Fruit fly (Drosophila melanogaster) whole organism, prepupa: ENCODE measurements around the gene CG9500.
A peak's percentile ranks its signal among the peaks of the same experiment; 100 is the strongest.

ENCODE experiments used
- Blimp-1 ChIP-seq: fragments of 200-800 bp; sonication (Bioruptor generic); optimal IDR thresholded peaks from 3 replicates; lab custom pipeline; 2017; ENCODE audit warnings: missing biosample characterization, missing genetic modification characterization, mild to moderate bottlenecking, moderate library complexity, missing genetic modification reagents
- CG10631 ChIP-seq: fragments of 200-800 bp; sonication (Bioruptor generic); optimal IDR thresholded peaks from 2 replicates; lab custom pipeline; 2016; ENCODE audit warnings: missing biosample characterization, missing genetic modification characterization
- CG10669 ChIP-seq: fragments of 200-800 bp; sonication (Bioruptor generic); optimal IDR thresholded peaks from 3 replicates; lab custom pipeline; 2018; ENCODE audit warnings: missing biosample characterization, mild to moderate bottlenecking, missing genetic modification characterization, moderate library complexity
- CG11294 ChIP-seq: fragments of 200-800 bp; sonication (Bioruptor generic); IDR thresholded peaks from 2 replicates; pipeline ENCODE4 v1.3.6; 2022; ENCODE audit warnings: missing biosample characterization, missing genetic modification characterization
- CG11762 ChIP-seq: fragments of 200-800 bp; sonication (Bioruptor generic); optimal IDR thresholded peaks from 3 replicates; lab custom pipeline; 2016; ENCODE audit warnings: missing biosample characterization, missing genetic modification characterization; ENCODE audit not compliant: insufficient read depth
- CG11902 ChIP-seq: fragments of 200-800 bp; sonication (Bioruptor generic); optimal IDR thresholded peaks from 3 replicates; lab custom pipeline; 2016; ENCODE audit warnings: missing biosample characterization, missing genetic modification characterization
- CG15336 ChIP-seq: fragments of 200-800 bp; sonication (Bioruptor generic); IDR thresholded peaks from 2 replicates; pipeline ENCODE4 v1.3.6; 2022; ENCODE audit warnings: missing biosample characterization, missing genetic modification characterization
- CG1621 ChIP-seq: fragments of 200-800 bp; sonication (Bioruptor generic); optimal IDR thresholded peaks from 3 replicates; lab custom pipeline; 2018; ENCODE audit warnings: missing biosample characterization, mild to moderate bottlenecking, missing genetic modification characterization
- CG31627 ChIP-seq: fragments of 200-800 bp; sonication (Bioruptor generic); optimal IDR thresholded peaks from 3 replicates; lab custom pipeline; 2016; ENCODE audit warnings: missing biosample characterization, missing genetic modification characterization
- CG34406 ChIP-seq: fragments of 200-800 bp; sonication (Bioruptor generic); optimal IDR thresholded peaks from 3 replicates; lab custom pipeline; 2016; ENCODE audit warnings: missing biosample characterization, missing genetic modification characterization
- CG3919 ChIP-seq: fragments of 200-800 bp; sonication (Bioruptor generic); optimal IDR thresholded peaks from 3 replicates; lab custom pipeline; 2016; ENCODE audit warnings: missing biosample characterization, missing genetic modification characterization
- CG4318 ChIP-seq: fragments of 200-800 bp; sonication (Bioruptor generic); optimal IDR thresholded peaks from 3 replicates; lab custom pipeline; 2017; ENCODE audit warnings: missing biosample characterization, mild to moderate bottlenecking, missing genetic modification characterization
- CG6163 ChIP-seq: fragments of 200-800 bp; sonication (Bioruptor generic); IDR thresholded peaks from 3 replicates; pipeline ENCODE4 v1.3.6; 2022; ENCODE audit warnings: missing biosample characterization, missing genetic modification characterization
- CG6792 ChIP-seq: fragments of 200-800 bp; sonication (Bioruptor generic); optimal IDR thresholded peaks from 3 replicates; lab custom pipeline; 2016; ENCODE audit warnings: missing biosample characterization, missing genetic modification characterization
- CG6808 ChIP-seq: fragments of 200-800 bp; sonication (Bioruptor generic); optimal IDR thresholded peaks from 3 replicates; lab custom pipeline; 2017; ENCODE audit warnings: missing biosample characterization, missing genetic modification characterization, mild to moderate bottlenecking, moderate library complexity, missing genetic modification reagents
- CG6854 ChIP-seq: fragments of 200-800 bp; sonication (Bioruptor generic); optimal IDR thresholded peaks from 2 replicates; lab custom pipeline; 2017; ENCODE audit warnings: missing biosample characterization, mild to moderate bottlenecking, missing genetic modification characterization
- CG7368 ChIP-seq: fragments of 200-800 bp; sonication (Bioruptor generic); optimal IDR thresholded peaks from 3 replicates; lab custom pipeline; 2016; ENCODE audit warnings: missing biosample characterization, missing genetic modification characterization
- CG8119 ChIP-seq: fragments of 200-800 bp; sonication (Bioruptor generic); IDR thresholded peaks from 3 replicates; pipeline ENCODE4 v1.3.6; 2022; ENCODE audit warnings: missing biosample characterization, missing genetic modification characterization
- CG8632 ChIP-seq: fragments of 200-800 bp; sonication (Bioruptor generic); optimal IDR thresholded peaks from 3 replicates; lab custom pipeline; 2016; ENCODE audit warnings: missing biosample characterization, missing genetic modification characterization
- Eip75B ChIP-seq: fragments of 200-800 bp; sonication (Bioruptor generic); optimal IDR thresholded peaks from 3 replicates; lab custom pipeline; 2016; ENCODE audit warnings: missing biosample characterization, missing genetic modification characterization
- Eip78C ChIP-seq: fragments of 200-800 bp; sonication (Bioruptor generic); peaks from one replicate; lab custom pipeline; 2016; ENCODE audit warnings: missing biosample characterization, missing genetic modification characterization
- Eip93F ChIP-seq: fragments of 200-800 bp; sonication (Bioruptor generic); optimal IDR thresholded peaks from 2 replicates; lab custom pipeline; 2016; ENCODE audit warnings: missing biosample characterization, mild to moderate bottlenecking, missing genetic modification characterization
- Ets21C ChIP-seq: fragments of 200-800 bp; sonication (Bioruptor generic); optimal IDR thresholded peaks from 3 replicates; lab custom pipeline; 2016; ENCODE audit warnings: missing biosample characterization, missing genetic modification characterization
- Ets96B ChIP-seq: fragments of 200-800 bp; optimal IDR thresholded peaks from 2 replicates; lab custom pipeline; 2019; ENCODE audit warnings: missing biosample characterization, mild to moderate bottlenecking, missing genetic modification characterization, moderate library complexity
- Gug ChIP-seq: fragments of 200-800 bp; sonication (Bioruptor generic); IDR thresholded peaks from 2 replicates; pipeline ENCODE4 v1.3.6; 2022; ENCODE audit warnings: missing biosample characterization, missing genetic modification characterization
- Met ChIP-seq: fragments of 200-800 bp; sonication (Bioruptor generic); optimal IDR thresholded peaks from 3 replicates; lab custom pipeline; 2016; ENCODE audit warnings: missing biosample characterization, missing genetic modification characterization
- Smox ChIP-seq: fragments of 200-800 bp; sonication (Bioruptor generic); optimal IDR thresholded peaks from 3 replicates; lab custom pipeline; 2016; ENCODE audit warnings: missing biosample characterization, missing genetic modification characterization
- Sox102F ChIP-seq: fragments of 200-800 bp; sonication (Bioruptor generic); optimal IDR thresholded peaks from 2 replicates; lab custom pipeline; 2016; ENCODE audit warnings: missing biosample characterization, mild to moderate bottlenecking, missing genetic modification characterization
- Sox14 ChIP-seq: fragments of 200-800 bp; sonication (Bioruptor generic); optimal IDR thresholded peaks from 3 replicates; lab custom pipeline; 2016; ENCODE audit warnings: missing biosample characterization, missing genetic modification characterization
- Sox15 ChIP-seq: fragments of 200-800 bp; sonication (Bioruptor generic); optimal IDR thresholded peaks from 3 replicates; lab custom pipeline; 2016; ENCODE audit warnings: missing biosample characterization, missing genetic modification characterization
- achi ChIP-seq: fragments of 200-800 bp; sonication (Bioruptor generic); optimal IDR thresholded peaks from 3 replicates; lab custom pipeline; 2016; ENCODE audit warnings: missing biosample characterization, missing genetic modification characterization
- acj6 ChIP-seq: fragments of 200-800 bp; sonication (Bioruptor generic); optimal IDR thresholded peaks from 3 replicates; lab custom pipeline; 2016; ENCODE audit warnings: missing biosample characterization, missing genetic modification characterization
- cyc ChIP-seq: fragments of 200-800 bp; sonication (Bioruptor generic); optimal IDR thresholded peaks from 3 replicates; lab custom pipeline; 2016; ENCODE audit warnings: missing biosample characterization, missing genetic modification characterization
- dac ChIP-seq: fragments of 200-800 bp; sonication (Bioruptor generic); optimal IDR thresholded peaks from 2 replicates; lab custom pipeline; 2017; ENCODE audit warnings: missing biosample characterization, mild to moderate bottlenecking, missing genetic modification characterization
- dsx ChIP-seq: fragments of 200-800 bp; optimal IDR thresholded peaks from 3 replicates; lab custom pipeline; 2019; ENCODE audit warnings: missing biosample characterization, mild to moderate bottlenecking, missing genetic modification characterization, moderate library complexity; ENCODE audit not compliant: poor library complexity, severe bottlenecking
- esn ChIP-seq: fragments of 200-800 bp; sonication (Bioruptor generic); optimal IDR thresholded peaks from 2 replicates; lab custom pipeline; 2016; ENCODE audit warnings: missing biosample characterization, mild to moderate bottlenecking, missing genetic modification characterization, moderate library complexity
- fd59A ChIP-seq: fragments of 200-800 bp; sonication (Bioruptor generic); optimal IDR thresholded peaks from 2 replicates; lab custom pipeline; 2017; ENCODE audit warnings: missing biosample characterization, mild to moderate bottlenecking, missing genetic modification characterization, missing genetic modification reagents
- fd85E ChIP-seq: fragments of 200-800 bp; sonication (Bioruptor generic); optimal IDR thresholded peaks from 3 replicates; lab custom pipeline; 2016; ENCODE audit warnings: missing biosample characterization, missing genetic modification characterization
- fkh ChIP-seq: fragments of 200-800 bp; sonication (Bioruptor generic); optimal IDR thresholded peaks from 3 replicates; lab custom pipeline; 2017; ENCODE audit warnings: missing biosample characterization, mild to moderate bottlenecking, missing genetic modification characterization, moderate library complexity
- lz ChIP-seq: fragments of 200-800 bp; sonication (Bioruptor generic); optimal IDR thresholded peaks from 3 replicates; lab custom pipeline; 2016; ENCODE audit warnings: missing biosample characterization, missing genetic modification characterization
- net ChIP-seq: fragments of 200-800 bp; sonication (Bioruptor generic); optimal IDR thresholded peaks from 3 replicates; lab custom pipeline; 2016; ENCODE audit warnings: missing biosample characterization, missing genetic modification characterization
- pdm3 ChIP-seq: fragments of 200-800 bp; sonication (Bioruptor generic); optimal IDR thresholded peaks from 3 replicates; lab custom pipeline; 2016; ENCODE audit warnings: missing biosample characterization, missing genetic modification characterization
- ss ChIP-seq, 2 experiments: fragments of 200-800 bp; sonication (Bioruptor generic); optimal IDR thresholded peaks; 2 replicates in 1 of 2; 3 replicates in 1 of 2; lab custom pipeline; 2017 to 2018; ENCODE audit warnings: mild to moderate bottlenecking in 2 of 2, missing biosample characterization in 2 of 2, missing genetic modification characterization in 2 of 2, moderate library complexity in 1 of 2
- svp ChIP-seq: fragments of 200-800 bp; sonication (Bioruptor generic); peaks from one replicate; lab custom pipeline; 2016; ENCODE audit warnings: missing biosample characterization, missing genetic modification characterization
- topi ChIP-seq: fragments of 200-800 bp; sonication (Bioruptor generic); optimal IDR thresholded peaks from 3 replicates; lab custom pipeline; 2016; ENCODE audit warnings: missing biosample characterization, missing genetic modification characterization
- vri ChIP-seq: fragments of 200-800 bp; sonication (Bioruptor generic); optimal IDR thresholded peaks from 3 replicates; lab custom pipeline; 2016; ENCODE audit warnings: missing biosample characterization, mild to moderate bottlenecking, missing genetic modification characterization

Gene CG9500

dm6 chr2L:6339010-6339897, 18.9 kb downstream of the CG9500 start (continued):
- TF ChIP-seq Sox15 (peak; percentile 2), CG11294 (GFP tag; lab: Robert Waterston, UW) (no peak), Smox (GFP tag; lab: Kevin White, UChicago) (no peak), fkh (GFP tag; lab: Kevin White, UChicago) (peak; percentile 0), CG6163 (GFP tag; lab: Robert Waterston, UW) (peak; percentile 37; the same call in 1 of the 3 replicates), dsx (GFP tag; lab: Kevin White, UChicago) (no peak), CG6792 (GFP tag; lab: Kevin White, UChicago) (peak; percentile 26), CG31627 (GFP tag; lab: Kevin White, UChicago) (peak; percentile 38), cyc (peak; percentile 49), net (GFP tag; lab: Kevin White, UChicago) (no peak), CG10669 (GFP tag; lab: Kevin White, UChicago) (peak; percentile 27), vri (GFP tag; lab: Kevin White, UChicago) (peak; percentile 74), lz (GFP tag; lab: Kevin White, UChicago) (peak; percentile 54), CG10631 (peak; percentile 32), CG6808 (GFP tag; lab: Kevin White, UChicago) (peak; percentile 74), CG3919 (GFP tag; lab: Kevin White, UChicago) (no peak), topi (peak; percentile 34), Blimp-1 (GFP tag; lab: Kevin White, UChicago) (peak; percentile 17), CG1621 (tag; lab: Kevin White, UChicago) (peak; percentile 28), CG7368 (GFP tag; lab: Kevin White, UChicago) (no peak)

DNA sequence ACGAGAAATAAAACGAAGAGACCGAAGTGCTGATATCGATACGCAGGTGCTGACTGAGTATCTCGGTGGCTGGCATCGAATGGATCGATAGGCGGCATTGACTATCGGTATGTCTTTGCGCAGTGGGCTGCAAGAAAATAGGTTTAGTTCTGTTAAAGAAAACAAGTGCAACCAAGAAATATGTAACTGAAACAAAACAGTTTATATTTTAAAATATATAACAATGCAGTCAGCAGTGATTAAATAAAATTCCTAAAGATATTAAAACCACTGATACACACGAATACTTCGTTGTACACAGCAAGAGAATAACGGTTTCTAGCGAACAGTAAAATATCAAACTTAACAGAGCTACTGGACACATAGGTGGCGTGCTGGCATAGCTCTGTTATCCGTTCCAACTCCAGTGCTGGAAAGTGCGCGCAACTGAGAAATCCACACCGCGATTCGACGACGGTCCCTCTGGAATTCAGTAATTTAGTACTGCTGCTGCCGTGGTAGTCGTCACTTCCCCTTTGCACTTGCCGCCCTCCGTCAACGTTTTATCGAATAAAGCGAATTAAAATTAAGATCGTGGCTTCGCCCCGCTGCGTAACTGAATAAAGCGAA, 19.6 kb downstream of the CG9500 start, which contains the start of the genes Pez and Cpr:
Gene Pez (minus strand): TSS at position 305 of the 609 bp plus-strand sequence.
Gene Cpr (plus strand): TSS at position 470 of the 609 bp plus-strand sequence.
- peak; percentile 25 for TF ChIP-seq esn
- TF ChIP-seq Gug (GFP tag; lab: Robert Waterston, UW) = no peak
- peak; percentile 26 for TF ChIP-seq CG31627 (GFP tag; lab: Kevin White, UChicago)
- TF ChIP-seq Sox102F (GFP tag; lab: Kevin White, UChicago) = no peak
- no peak for TF ChIP-seq Ets96B (tag; lab: Kevin White, UChicago)
- no peak for TF ChIP-seq ss (GFP tag; optimal IDR thresholded peaks at IDR 0.05; lab: Kevin White, UChicago)
- no peak for TF ChIP-seq fkh (GFP tag; lab: Kevin White, UChicago)
- TF ChIP-seq CG34406 (GFP tag; lab: Kevin White, UChicago) = no peak
- TF ChIP-seq CG10669 (GFP tag; lab: Kevin White, UChicago) = no peak
- no peak for TF ChIP-seq Eip75B (GFP tag; lab: Kevin White, UChicago)
- TF ChIP-seq Ets21C (GFP tag; lab: Kevin White, UChicago) = no peak
- no peak for TF ChIP-seq Smox (GFP tag; lab: Kevin White, UChicago)
- no peak for TF ChIP-seq CG11762
- no peak for TF ChIP-seq CG4318 (GFP tag; lab: Kevin White, UChicago)
- 0 out of 2 replicates have a peak, but pooled peaks have one; percentile 6 for TF ChIP-seq CG15336 (GFP tag; lab: Robert Waterston, UW)
- TF ChIP-seq CG10631 = no peak
- TF ChIP-seq CG8632 = no peak
- no peak for TF ChIP-seq Blimp-1 (GFP tag; lab: Kevin White, UChicago)
- no peak for TF ChIP-seq fd85E
- no peak for TF ChIP-seq Met (GFP tag; lab: Kevin White, UChicago)
- no peak for TF ChIP-seq CG1621 (tag; lab: Kevin White, UChicago)
- peak; percentile 47 for TF ChIP-seq Eip78C
- TF ChIP-seq vri (GFP tag; lab: Kevin White, UChicago) = peak; percentile 33
- TF ChIP-seq achi = no peak
- TF ChIP-seq svp (GFP tag; lab: Kevin White, UChicago) = no peak
- no peak for TF ChIP-seq CG6854
- peak; percentile 28 for TF ChIP-seq Sox14 (GFP tag; lab: Kevin White, UChicago)
- no peak for TF ChIP-seq dac (GFP tag; lab: Kevin White, UChicago)
- no peak for TF ChIP-seq acj6 (GFP tag; lab: Kevin White, UChicago)
- peak; percentile 7 for TF ChIP-seq Eip93F
- TF ChIP-seq CG8119 (GFP tag; lab: Robert Waterston, UW) = no peak
- TF ChIP-seq pdm3 (GFP tag; lab: Kevin White, UChicago) = no peak
- no peak for TF ChIP-seq CG11902 (GFP tag; lab: Kevin White, UChicago)
- no peak for TF ChIP-seq net (GFP tag; lab: Kevin White, UChicago)
- no peak for TF ChIP-seq fd59A (GFP tag; lab: Kevin White, UChicago)
- TF ChIP-seq lz (GFP tag; lab: Kevin White, UChicago) = peak; percentile 24
